Worm (Caenorhabditis elegans): Measurements from ENCODE around the gene F08H9.3.

The F08H9.3 gene

DNA sequence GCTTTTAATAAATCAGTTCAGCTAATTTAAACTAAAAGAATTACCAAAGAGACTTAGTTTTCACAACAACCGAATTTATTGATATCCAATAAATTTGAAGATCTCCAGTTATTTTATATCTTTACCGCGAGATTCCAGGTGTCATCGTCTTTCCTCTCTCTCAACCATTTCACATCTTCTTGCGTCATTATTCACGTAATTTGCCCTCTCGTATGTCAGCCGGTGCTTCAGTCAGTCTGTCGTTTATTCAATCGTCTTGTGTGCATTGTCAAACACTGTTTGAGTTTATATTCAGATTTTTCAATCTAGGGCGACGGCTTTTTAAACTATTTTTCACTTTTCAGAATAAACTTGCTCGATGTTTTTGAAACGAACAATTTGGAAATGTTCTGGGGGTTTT lies 25.8 kb downstream of the F08H9.3 start:
- TF ChIP-seq him-1 (tag; optimal IDR thresholded peaks at IDR 0.05) (no peak), dao-5 (tag; optimal IDR thresholded peaks at IDR 0.05) (no peak)

DNA sequence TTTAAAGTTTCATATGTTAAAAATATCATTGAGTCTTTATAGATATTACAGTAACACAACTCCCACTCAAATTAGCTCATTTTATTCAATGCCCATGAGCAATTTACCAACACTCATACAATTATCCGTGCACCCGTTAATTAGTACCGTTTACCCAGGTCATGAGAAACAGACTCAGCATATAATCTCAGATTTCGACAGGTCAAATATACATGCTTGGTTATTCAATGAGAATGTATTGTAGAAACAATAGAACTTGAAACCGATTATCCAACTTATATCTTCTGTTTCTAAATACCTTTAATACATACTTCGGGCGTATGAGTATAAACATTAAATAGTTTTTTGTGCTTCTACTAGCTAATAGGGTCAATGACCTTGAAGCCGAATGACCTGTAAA lies 26.9 kb downstream of the F08H9.3 start:
- TF ChIP-seq W03F9.2 (tag; optimal IDR thresholded peaks at IDR 0.05) (no peak), dao-5 (tag; optimal IDR thresholded peaks at IDR 0.05) (no peak), him-1 (tag; optimal IDR thresholded peaks at IDR 0.05) (no peak)

DNA sequence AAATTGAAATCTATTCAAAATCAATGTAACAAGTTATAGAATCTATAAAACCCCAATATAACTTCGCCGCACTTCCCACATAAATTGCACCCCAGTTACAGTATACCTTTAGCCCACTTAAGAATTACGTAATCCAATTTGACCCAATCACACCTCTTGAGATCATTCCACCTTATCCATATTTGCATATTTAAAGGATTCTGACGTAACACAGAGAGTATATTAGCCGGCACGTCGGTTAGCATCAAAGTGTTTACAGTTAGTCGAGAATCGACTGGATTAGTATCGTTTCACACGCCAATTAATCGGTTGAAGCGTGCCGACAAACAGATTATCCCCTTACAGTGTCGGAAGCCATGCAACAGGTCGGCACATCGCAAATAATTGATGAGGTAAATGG lies 29.6 kb downstream of the F08H9.3 start:
- no peak for TF ChIP-seq dao-5 (tag; optimal IDR thresholded peaks at IDR 0.05)
- TF ChIP-seq W03F9.2 (tag; optimal IDR thresholded peaks at IDR 0.05): no peak

DNA sequence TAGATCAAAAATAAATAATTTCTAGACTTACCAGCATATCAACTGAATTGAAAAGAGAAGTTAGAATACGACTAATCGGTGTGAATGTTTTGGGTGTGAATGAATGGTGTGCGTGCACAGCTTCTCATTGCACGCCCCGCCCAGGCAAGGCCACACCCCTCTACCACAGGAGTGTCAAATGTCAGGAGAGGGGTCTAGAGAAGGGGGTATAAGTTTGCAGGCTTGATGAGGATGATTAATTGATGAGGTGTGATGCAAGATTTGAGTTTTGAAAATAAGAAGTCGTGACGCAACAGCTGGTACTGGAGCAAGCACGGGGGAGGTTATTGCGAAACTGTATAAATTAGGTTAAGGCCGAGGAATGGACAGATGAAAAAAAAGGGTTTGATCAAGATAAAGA lies 30.9 kb downstream of the F08H9.3 start, which contains the start of gene egl-1:
egl-1 (minus strand) TSS at position 101 of the 400 bp plus-strand sequence.
- TF ChIP-seq dao-5 (tag; optimal IDR thresholded peaks at IDR 0.05) (no peak), W03F9.2 (tag; optimal IDR thresholded peaks at IDR 0.05) (no peak), him-1 (tag; optimal IDR thresholded peaks at IDR 0.05) (no peak)

DNA sequence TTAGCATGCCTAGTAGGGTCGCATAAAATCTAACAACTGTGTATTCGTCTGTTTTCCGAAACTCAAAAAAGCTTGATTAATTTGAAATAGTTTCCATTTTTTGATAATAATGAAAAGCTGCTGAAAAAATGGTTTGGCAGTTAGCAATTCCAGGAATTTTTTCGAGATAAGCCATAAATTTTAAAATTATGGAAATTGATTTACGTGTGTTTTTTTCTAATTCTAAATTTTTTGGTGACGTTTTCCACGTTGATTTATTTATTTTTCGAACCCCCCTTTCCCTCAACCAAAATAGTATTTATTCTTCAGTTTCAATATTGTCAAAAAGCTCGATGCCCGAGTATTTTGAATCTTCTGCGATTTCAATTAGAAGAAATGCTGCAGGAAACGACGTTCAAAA lies 34.3 kb downstream of the F08H9.3 start, which contains the start of gene F23B12.1:
F23B12.1 (plus strand) TSS at position 301 of the 400 bp plus-strand sequence.
- TF ChIP-seq W03F9.2 (tag; optimal IDR thresholded peaks at IDR 0.05) (no peak), him-1 (tag; optimal IDR thresholded peaks at IDR 0.05) (no peak), dao-5 (tag; optimal IDR thresholded peaks at IDR 0.05) (no peak)

DNA sequence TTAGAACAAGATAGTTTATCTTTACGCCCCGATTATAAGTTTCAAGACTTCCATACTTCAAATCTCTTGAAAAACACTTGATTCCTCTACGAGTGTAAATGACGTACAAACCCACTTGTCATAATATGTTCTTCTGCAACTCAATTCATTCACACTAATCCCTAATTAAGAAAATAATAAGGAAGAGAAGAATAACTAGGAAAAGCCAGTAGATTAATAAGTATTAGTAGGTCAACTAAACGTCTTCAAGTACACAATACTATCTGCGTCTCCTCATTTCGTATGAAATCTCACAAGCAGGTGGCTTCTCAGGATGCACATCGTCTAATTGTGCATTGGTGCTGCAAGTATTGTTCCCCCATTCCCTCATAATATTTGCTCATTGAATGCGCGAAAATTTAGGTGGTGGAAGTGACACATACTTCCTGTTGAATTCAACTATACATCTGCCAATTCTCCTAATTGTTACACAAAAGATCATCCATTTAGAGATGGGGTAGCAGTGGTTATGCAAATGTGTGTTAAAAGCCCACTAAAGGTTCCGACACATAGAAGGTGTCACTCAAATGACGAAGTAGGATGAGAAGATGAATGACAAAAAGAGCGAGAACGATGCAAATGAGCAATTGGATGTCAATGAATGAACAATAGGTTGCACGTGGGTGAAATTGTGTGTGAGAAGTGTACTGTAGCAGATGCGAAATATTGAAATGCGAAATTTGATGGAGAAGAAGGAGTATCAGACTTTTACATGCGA lies 35.9 kb downstream of the F08H9.3 start:
- TF ChIP-seq him-1 (tag; optimal IDR thresholded peaks at IDR 0.05): no peak
- no peak for TF ChIP-seq dao-5 (tag; optimal IDR thresholded peaks at IDR 0.05)
- TF ChIP-seq W03F9.2 (tag; optimal IDR thresholded peaks at IDR 0.05): no peak

DNA sequence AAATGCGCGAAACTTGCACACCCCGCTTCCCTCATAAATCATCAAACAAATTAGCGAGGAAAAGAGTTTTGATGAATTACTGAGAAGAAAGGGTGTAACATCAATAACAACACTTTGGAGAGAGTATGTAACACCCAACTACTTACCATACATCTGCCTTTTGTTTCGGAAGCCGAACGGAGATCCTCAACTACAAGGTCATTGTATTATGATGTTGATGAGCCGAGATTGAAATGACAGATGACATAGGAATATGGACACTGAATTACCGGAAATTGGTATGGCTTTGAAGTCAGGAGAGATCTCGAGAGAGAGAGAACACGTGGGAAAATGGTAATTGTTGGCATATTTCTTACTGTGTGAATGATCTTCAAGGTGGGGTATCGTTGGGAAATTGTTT lies 37.1 kb downstream of the F08H9.3 start:
- no peak for TF ChIP-seq him-1 (tag; optimal IDR thresholded peaks at IDR 0.05)
- TF ChIP-seq dao-5 (tag; optimal IDR thresholded peaks at IDR 0.05): no peak
- TF ChIP-seq W03F9.2 (tag; optimal IDR thresholded peaks at IDR 0.05): no peak

DNA sequence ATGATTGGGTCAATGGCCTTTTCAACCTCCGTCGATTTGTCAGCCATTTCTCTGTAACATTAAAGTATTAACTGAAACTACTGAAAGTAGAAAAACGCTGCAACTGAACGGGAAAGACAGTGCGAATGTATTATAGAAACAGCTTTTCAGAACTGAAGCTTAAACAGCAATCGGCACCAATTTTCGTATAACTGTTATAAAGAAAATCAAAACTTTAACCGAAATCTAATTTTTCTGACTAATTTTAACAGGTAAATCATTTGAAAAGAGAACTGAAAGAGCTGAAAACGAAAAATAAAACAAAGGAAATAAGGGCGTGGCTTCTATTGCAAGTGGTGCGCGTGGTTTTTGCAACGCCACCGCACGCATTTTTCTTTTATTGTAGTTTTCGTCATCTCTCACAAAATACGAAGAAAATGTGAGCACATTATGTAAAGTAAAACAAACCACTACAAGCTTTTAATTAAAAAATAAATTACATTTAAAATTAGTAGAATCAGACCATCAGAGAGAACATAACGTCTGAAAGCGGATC lies 38.1 kb downstream of the F08H9.3 start, which contains the start of gene rrsr-1:
rrsr-1 (minus strand) TSS at position 51 of the 535 bp plus-strand sequence.
- TF ChIP-seq W03F9.2 (tag; optimal IDR thresholded peaks at IDR 0.05) (no peak), dao-5 (tag; optimal IDR thresholded peaks at IDR 0.05) (no peak), him-1 (tag; optimal IDR thresholded peaks at IDR 0.05) (no peak)

DNA sequence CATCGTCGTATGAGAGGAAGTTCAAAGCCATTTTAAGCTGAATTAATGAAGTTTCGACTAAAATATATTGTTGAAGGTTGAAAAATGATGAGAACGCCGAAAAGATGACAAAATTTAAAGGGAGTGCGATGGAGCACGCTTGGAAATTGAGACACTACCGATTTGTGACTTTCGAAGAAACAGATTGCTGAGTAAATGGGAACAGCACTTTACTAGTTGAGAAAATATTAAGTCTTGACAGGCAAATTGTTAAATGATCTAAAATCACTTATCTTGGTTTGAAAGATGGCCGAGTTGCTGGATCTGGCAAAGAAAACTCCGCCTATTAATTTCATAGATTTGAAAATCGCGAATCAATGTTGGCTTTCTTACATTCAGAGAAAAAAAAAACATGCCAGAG lies 39.9 kb downstream of the F08H9.3 start, which contains the start of gene rpoa-12:
rpoa-12 (minus strand) TSS at position 37 of the 400 bp plus-strand sequence.
- TF ChIP-seq dao-5 (tag; optimal IDR thresholded peaks at IDR 0.05): no peak
- TF ChIP-seq him-1 (tag; optimal IDR thresholded peaks at IDR 0.05): no peak
- TF ChIP-seq W03F9.2 (tag; optimal IDR thresholded peaks at IDR 0.05): no peak

DNA sequence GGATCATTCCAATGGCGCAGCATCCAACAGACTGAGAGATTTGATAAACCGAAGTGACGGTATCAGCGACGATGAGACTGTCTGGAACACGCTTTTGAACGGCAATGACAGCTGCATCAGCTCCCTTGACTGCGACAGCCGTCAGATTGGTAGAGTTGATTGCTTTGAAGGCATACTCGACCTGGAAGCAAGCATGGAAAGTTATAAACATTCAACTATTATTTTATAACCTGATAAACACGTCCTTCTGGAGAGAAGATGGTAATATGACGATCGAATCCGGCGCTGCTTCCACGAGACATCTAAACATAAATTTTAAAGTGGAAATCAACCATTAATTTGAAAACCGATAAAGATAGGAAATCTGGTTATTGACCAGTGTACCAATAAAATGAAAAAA lies 40.8 kb downstream of the F08H9.3 start, which contains the start of gene pas-1:
pas-1 (minus strand) TSS at position 302 of the 400 bp plus-strand sequence.
- TF ChIP-seq him-1 (tag; optimal IDR thresholded peaks at IDR 0.05) (no peak), W03F9.2 (tag; optimal IDR thresholded peaks at IDR 0.05) (no peak), dao-5 (tag; optimal IDR thresholded peaks at IDR 0.05) (no peak)

DNA sequence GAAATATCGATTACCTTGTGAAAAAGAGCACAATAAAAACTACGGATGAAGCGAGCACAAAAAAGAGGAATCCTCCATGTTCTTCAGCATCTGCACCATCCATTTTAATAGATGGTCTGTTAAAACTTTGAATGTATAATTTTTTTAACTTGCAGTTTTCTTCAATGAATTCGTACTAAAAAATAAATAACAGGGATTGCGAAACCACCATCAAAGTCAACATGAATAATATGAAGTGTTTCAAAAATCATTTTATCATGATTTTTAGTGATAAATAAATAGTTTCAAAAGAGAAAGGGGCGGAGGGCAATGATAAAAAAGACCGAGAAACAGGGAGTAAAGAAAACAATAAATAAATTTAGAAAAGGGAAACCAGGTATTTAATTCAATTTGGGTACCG lies 41.8 kb downstream of the F08H9.3 start, which contains the start of gene dhs-22:
dhs-22 (minus strand) TSS at position 116 of the 400 bp plus-strand sequence.
- no peak for TF ChIP-seq him-1 (tag; optimal IDR thresholded peaks at IDR 0.05)
- no peak for TF ChIP-seq dao-5 (tag; optimal IDR thresholded peaks at IDR 0.05)
- TF ChIP-seq W03F9.2 (tag; optimal IDR thresholded peaks at IDR 0.05): no peak

DNA sequence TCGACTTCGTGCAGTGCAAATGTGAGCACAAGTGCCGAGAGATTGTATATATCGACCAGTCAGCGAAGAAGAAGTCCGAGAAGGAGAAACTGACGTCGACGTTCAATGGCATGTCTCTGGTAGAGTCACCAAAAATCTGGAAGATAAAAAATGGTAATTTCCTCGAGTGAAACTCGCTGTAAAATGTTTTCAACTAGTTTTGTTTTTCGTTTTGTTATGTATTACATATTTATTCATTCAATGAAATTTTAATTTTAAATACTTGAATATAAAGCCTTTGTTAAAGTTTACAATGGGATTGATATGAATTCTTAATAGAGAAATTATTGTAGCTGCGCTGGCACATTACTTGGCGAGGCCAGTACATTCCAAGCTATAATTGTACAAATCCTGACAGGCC lies 43.3 kb downstream of the F08H9.3 start:
- TF ChIP-seq dao-5 (tag; optimal IDR thresholded peaks at IDR 0.05): no peak
- no peak for TF ChIP-seq him-1 (tag; optimal IDR thresholded peaks at IDR 0.05)
- no peak for TF ChIP-seq W03F9.2 (tag; optimal IDR thresholded peaks at IDR 0.05)

DNA sequence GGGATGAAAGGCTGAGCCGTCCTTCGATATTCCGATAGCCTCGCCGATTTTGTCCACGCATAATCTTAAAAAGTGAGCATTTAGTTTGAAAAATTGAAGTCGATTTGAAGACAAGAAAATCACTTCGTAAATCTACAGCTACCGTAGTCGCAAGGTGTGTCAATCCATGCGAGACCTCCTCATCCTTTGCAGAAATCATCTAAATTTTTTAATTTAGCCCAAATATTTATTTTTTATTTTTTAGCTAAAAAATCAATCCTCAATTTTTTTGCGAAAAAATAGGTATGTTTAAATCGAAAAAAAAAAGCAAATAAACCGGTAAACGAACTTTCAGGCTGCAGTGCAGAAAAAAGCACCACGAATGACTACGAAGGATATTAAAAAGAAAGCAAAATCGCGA lies 45.4 kb downstream of the F08H9.3 start, which contains the start of the genes nxf-2 and set-31:
nxf-2 (minus strand) TSS at position 101 of the 400 bp plus-strand sequence.
set-31 (plus strand) TSS at position 169 of the 400 bp plus-strand sequence.
- TF ChIP-seq him-1 (tag; optimal IDR thresholded peaks at IDR 0.05) (no peak), dao-5 (tag; optimal IDR thresholded peaks at IDR 0.05) (no peak), W03F9.2 (tag; optimal IDR thresholded peaks at IDR 0.05) (no peak)

DNA sequence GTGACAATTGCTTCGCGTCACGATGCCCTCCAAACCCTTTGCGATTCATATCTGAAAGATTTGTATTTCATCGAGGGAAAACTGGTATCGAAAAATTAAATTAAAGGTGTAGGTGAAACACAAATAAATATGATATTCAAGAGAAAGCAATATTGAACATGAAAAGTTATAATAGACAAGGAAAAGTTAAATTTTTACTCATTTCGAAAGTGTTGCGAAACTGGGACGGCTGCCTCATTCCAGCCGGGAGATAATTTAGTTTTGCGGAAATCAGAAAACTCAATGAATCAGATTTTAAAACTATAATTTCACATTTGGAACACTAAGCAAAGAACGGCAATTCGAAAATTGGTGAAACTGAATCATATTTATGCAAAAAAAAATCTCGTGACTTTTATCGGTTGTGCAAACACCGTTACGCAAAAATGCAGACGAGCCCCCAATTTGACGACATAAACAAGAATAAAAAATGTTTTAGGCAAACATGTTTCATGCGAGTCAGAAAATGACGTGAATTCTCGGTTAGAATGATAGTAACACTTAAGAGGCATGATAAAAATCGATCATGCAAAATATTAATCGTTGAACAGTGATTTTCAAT lies 48.1 kb downstream of the F08H9.3 start, which contains the start of the genes nxf-1 and C15H11.11:
nxf-1 (minus strand) TSS at position 51 of the 601 bp plus-strand sequence.
C15H11.11 (plus strand) TSS at position 536 of the 601 bp plus-strand sequence.
- no peak for TF ChIP-seq him-1 (tag; optimal IDR thresholded peaks at IDR 0.05)
- peak; percentile 68 for TF ChIP-seq W03F9.2 (tag; optimal IDR thresholded peaks at IDR 0.05)
- TF ChIP-seq dao-5 (tag; optimal IDR thresholded peaks at IDR 0.05): no peak
